Worm (Caenorhabditis elegans) whole organism, L1 larva: ENCODE measurements around the gene flp-23.
A peak's percentile ranks its signal among the peaks of the same experiment; 100 is the strongest.

Experiments used
- C04F5.9 ChIP-seq: sonication (generic microtip); optimal IDR thresholded peaks from 2 replicates; lab custom pipeline; 2016; ENCODE audit warnings: missing genetic modification characterization, missing compliant biosample characterization
- C34B4.2 ChIP-seq: sonication (generic microtip); optimal IDR thresholded peaks from 2 replicates; lab custom pipeline; 2017; ENCODE audit warnings: mild to moderate bottlenecking, missing genetic modification characterization, missing compliant biosample characterization
- F16B12.6 ChIP-seq: fragments of 150-350 bp; optimal IDR thresholded peaks from 2 replicates; lab custom pipeline; 2014; ENCODE audit warnings: missing biosample characterization, missing genetic modification characterization
- Y116A8C.19 ChIP-seq: sonication (generic microtip); optimal IDR thresholded peaks from 2 replicates; lab custom pipeline; 2016; ENCODE audit warnings: missing compliant biosample characterization, missing genetic modification characterization, borderline replicate concordance
- aha-1 ChIP-seq: fragments of 150-350 bp; optimal IDR thresholded peaks from 2 replicates; lab custom pipeline; 2014; ENCODE audit warnings: missing biosample characterization, missing genetic modification characterization
- blmp-1 ChIP-seq: fragments of 150-350 bp; optimal IDR thresholded peaks from 2 replicates; lab custom pipeline; 2014; ENCODE audit warnings: missing biosample characterization, missing genetic modification characterization
- ceh-8 ChIP-seq: fragments of 200-800 bp; sonication (Bioruptor generic); optimal IDR thresholded peaks from 2 replicates; lab custom pipeline; 2018; ENCODE audit warnings: mild to moderate bottlenecking, missing genetic modification characterization, moderate library complexity, missing compliant biosample characterization
- ceh-82 ChIP-seq, 3 experiments: fragments of 150-350 bp in 1 of 3; sonication (generic microtip) in 2 of 3; optimal IDR thresholded peaks; 2 replicates each; lab custom pipeline; 2014 to 2017; ENCODE audit warnings: missing biosample characterization in 3 of 3, missing genetic modification characterization in 3 of 3
- ceh-88 ChIP-seq: fragments of 200-800 bp; sonication (Bioruptor generic); IDR thresholded peaks from 2 replicates; pipeline ENCODE4 v1.3.6; 2022; ENCODE audit warnings: missing genetic modification characterization, missing compliant biosample characterization
- ceh-90 ChIP-seq: sonication (generic microtip); optimal IDR thresholded peaks from 2 replicates; lab custom pipeline; 2016; ENCODE audit warnings: missing genetic modification characterization, missing compliant biosample characterization
- ces-1 ChIP-seq: fragments of 150-350 bp; optimal IDR thresholded peaks from 2 replicates; lab custom pipeline; 2014; ENCODE audit warnings: missing biosample characterization, missing genetic modification reagents, missing genetic modification characterization
- dpl-1 ChIP-seq, 3 experiments: fragments of 150-350 bp in 2 of 3; sonication (generic microtip) in 1 of 3; optimal IDR thresholded peaks; 2 replicates each; lab custom pipeline; 2014 to 2017; ENCODE audit warnings: missing biosample characterization in 3 of 3, missing genetic modification characterization in 3 of 3, missing genetic modification reagents in 3 of 3
- dsc-1 ChIP-seq: sonication (generic microtip); optimal IDR thresholded peaks from 2 replicates; lab custom pipeline; 2016; ENCODE audit warnings: mild to moderate bottlenecking, missing genetic modification characterization, missing compliant biosample characterization
- efl-1 ChIP-seq, 4 experiments: fragments of 150-350 bp; optimal IDR thresholded peaks in 3 of 4; peaks in 1 of 4; 1 replicate in 1 of 4; 2 replicates in 3 of 4; lab custom pipeline; 2014; ENCODE audit warnings: missing biosample characterization in 2 of 4, missing genetic modification characterization in 2 of 4, missing genetic modification reagents in 2 of 4
- egl-13 ChIP-seq: sonication (generic microtip); optimal IDR thresholded peaks from 2 replicates; lab custom pipeline; 2016; ENCODE audit warnings: missing genotype, missing genetic modification reagents, missing genetic modification characterization, missing compliant biosample characterization
- egl-27 ChIP-seq, 2 experiments: fragments of 150-350 bp in 1 of 2; sonication (generic microtip); optimal IDR thresholded peaks; 3 replicates each; lab custom pipeline; 2017 to 2018; ENCODE audit warnings: missing biosample characterization in 2 of 2, missing genetic modification characterization in 2 of 2, missing genetic modification reagents in 2 of 2
- ets-5 ChIP-seq: fragments of 200-800 bp; sonication (Bioruptor generic); IDR thresholded peaks from 2 replicates; pipeline ENCODE4 v1.3.6; 2022; ENCODE audit warnings: missing genetic modification characterization, missing compliant biosample characterization
- fkh-10 ChIP-seq: sonication (generic microtip); optimal IDR thresholded peaks from 2 replicates; lab custom pipeline; 2017; ENCODE audit warnings: missing biosample characterization, missing genetic modification reagents, missing genetic modification characterization
- fkh-8 ChIP-seq: sonication (generic microtip); optimal IDR thresholded peaks from 2 replicates; lab custom pipeline; 2016; ENCODE audit warnings: mild to moderate bottlenecking, missing genetic modification characterization, missing compliant biosample characterization
- fos-1 ChIP-seq: fragments of 150-350 bp; optimal IDR thresholded peaks from 2 replicates; lab custom pipeline; 2014; ENCODE audit warnings: missing biosample characterization, missing genetic modification characterization
- grh-1 ChIP-seq: fragments of 200-800 bp; sonication (Bioruptor generic); IDR thresholded peaks from 2 replicates; pipeline ENCODE4 v1.3.6; 2022; ENCODE audit warnings: missing genetic modification reagents, missing genetic modification characterization, missing compliant biosample characterization
- hlh-17 ChIP-seq: fragments of 200-800 bp; sonication (Bioruptor generic); optimal IDR thresholded peaks from 2 replicates; lab custom pipeline; 2018; ENCODE audit warnings: missing genetic modification characterization, mild to moderate bottlenecking, missing compliant biosample characterization, moderate library complexity, borderline replicate concordance
- irx-1 ChIP-seq: sonication (generic microtip); optimal IDR thresholded peaks from 2 replicates; lab custom pipeline; 2016; ENCODE audit warnings: missing genetic modification characterization, missing compliant biosample characterization
- isw-1 ChIP-seq: fragments of 200-800 bp; sonication (Bioruptor generic); IDR thresholded peaks from 2 replicates; pipeline ENCODE4 v1.3.6; 2022; ENCODE audit warnings: missing genetic modification characterization, missing compliant biosample characterization
- jun-1 ChIP-seq: fragments of 150-350 bp; optimal IDR thresholded peaks from 2 replicates; lab custom pipeline; 2014; ENCODE audit warnings: missing biosample characterization, missing genetic modification reagents, missing genetic modification characterization
- lin-13 ChIP-seq: fragments of 150-350 bp; optimal IDR thresholded peaks from 2 replicates; lab custom pipeline; 2014; ENCODE audit warnings: missing biosample characterization, missing genetic modification reagents, missing genetic modification characterization
- lin-14 ChIP-seq: fragments of 200-800 bp; sonication (Bioruptor generic); optimal IDR thresholded peaks from 2 replicates; lab custom pipeline; 2018; ENCODE audit warnings: mild to moderate bottlenecking, missing genetic modification characterization, moderate library complexity, missing compliant biosample characterization
- lin-15B ChIP-seq: fragments of 150-350 bp; sonication (generic microtip); optimal IDR thresholded peaks from 3 replicates; lab custom pipeline; 2014; ENCODE audit warnings: missing biosample characterization, missing genetic modification characterization
- lin-35 ChIP-seq, 2 experiments: fragments of 150-350 bp; optimal IDR thresholded peaks; 2 replicates each; lab custom pipeline; 2014; ENCODE audit warnings: missing biosample characterization in 2 of 2, missing genetic modification characterization in 2 of 2, missing genetic modification reagents in 2 of 2
- lin-39 ChIP-seq: fragments of 150-350 bp; optimal IDR thresholded peaks from 2 replicates; lab custom pipeline; 2014; ENCODE audit warnings: missing biosample characterization, missing genetic modification reagents, missing genetic modification characterization
- lir-3 ChIP-seq: sonication (generic microtip); optimal IDR thresholded peaks from 2 replicates; lab custom pipeline; 2016; ENCODE audit warnings: mild to moderate bottlenecking, missing genetic modification characterization, moderate library complexity, missing compliant biosample characterization; ENCODE audit not compliant: poor library complexity
- mab-9 ChIP-seq: fragments of 200-800 bp; sonication (Bioruptor generic); IDR thresholded peaks from 2 replicates; pipeline ENCODE4 v1.3.6; 2022; ENCODE audit warnings: missing genetic modification reagents, missing genetic modification characterization, missing compliant biosample characterization
- mef-2 ChIP-seq: fragments of 150-350 bp; optimal IDR thresholded peaks from 2 replicates; lab custom pipeline; 2014; ENCODE audit warnings: missing biosample characterization, missing genetic modification characterization
- nhr-19 ChIP-seq: fragments of 200-800 bp; sonication (Bioruptor generic); conservative IDR thresholded peaks from 2 replicates; pipeline ENCODE4 v1.3.6; 2022; ENCODE audit warnings: missing genetic modification characterization, missing compliant biosample characterization
- nhr-20 ChIP-seq: sonication (generic microtip); optimal IDR thresholded peaks from 2 replicates; lab custom pipeline; 2016; ENCODE audit warnings: mild to moderate bottlenecking, missing genetic modification characterization, missing compliant biosample characterization
- nhr-28 ChIP-seq: fragments of 150-350 bp; optimal IDR thresholded peaks from 2 replicates; lab custom pipeline; 2014; ENCODE audit warnings: missing biosample characterization, missing genetic modification characterization
- nhr-77 ChIP-seq: fragments of 150-350 bp; optimal IDR thresholded peaks from 2 replicates; lab custom pipeline; 2014; ENCODE audit warnings: missing biosample characterization, missing genetic modification characterization
- nhr-90 ChIP-seq: sonication (generic microtip); optimal IDR thresholded peaks from 2 replicates; lab custom pipeline; 2016; ENCODE audit warnings: mild to moderate bottlenecking, missing genetic modification characterization, missing compliant biosample characterization; ENCODE audit not compliant: poor library complexity
- pqm-1 ChIP-seq: sonication (generic microtip); optimal IDR thresholded peaks from 3 replicates; lab custom pipeline; 2017; ENCODE audit warnings: missing biosample characterization, missing genetic modification characterization
- skn-1 ChIP-seq: fragments of 150-350 bp; optimal IDR thresholded peaks from 2 replicates; lab custom pipeline; 2014; ENCODE audit warnings: missing biosample characterization, missing genetic modification characterization
- snpc-4 ChIP-seq: fragments of 150-350 bp; optimal IDR thresholded peaks from 2 replicates; lab custom pipeline; 2014; ENCODE audit warnings: missing biosample characterization, missing genetic modification characterization
- snu-23 ChIP-seq: sonication (generic microtip); optimal IDR thresholded peaks from 2 replicates; lab custom pipeline; 2016; ENCODE audit warnings: missing genetic modification characterization, missing compliant biosample characterization
- tbx-2 ChIP-seq: sonication (generic microtip); optimal IDR thresholded peaks from 2 replicates; lab custom pipeline; 2016; ENCODE audit warnings: missing genetic modification characterization, missing compliant biosample characterization
- unc-30 ChIP-seq: sonication (generic microtip); optimal IDR thresholded peaks from 2 replicates; lab custom pipeline; 2017; ENCODE audit warnings: missing biosample characterization, missing genetic modification characterization
- unc-86 ChIP-seq: sonication (generic microtip); optimal IDR thresholded peaks from 2 replicates; lab custom pipeline; 2016; ENCODE audit warnings: missing genetic modification characterization, missing compliant biosample characterization
- unc-98 ChIP-seq: fragments of 200-800 bp; sonication (Bioruptor generic); IDR thresholded peaks from 2 replicates; pipeline ENCODE4 v1.3.6; 2022; ENCODE audit warnings: missing genetic modification characterization, missing compliant biosample characterization
- vab-15 ChIP-seq: sonication (generic microtip); optimal IDR thresholded peaks from 2 replicates; lab custom pipeline; 2017; ENCODE audit warnings: missing genotype, mild to moderate bottlenecking, missing genetic modification characterization, missing compliant biosample characterization
- zag-1 ChIP-seq: fragments of 150-350 bp; optimal IDR thresholded peaks from 2 replicates; lab custom pipeline; 2014; ENCODE audit warnings: missing biosample characterization, missing genetic modification characterization
- ztf-11 ChIP-seq, 2 experiments: sonication (generic microtip); optimal IDR thresholded peaks; 2 replicates each; lab custom pipeline; 2016 to 2017; ENCODE audit warnings: missing genetic modification characterization in 2 of 2, missing biosample characterization in 1 of 2, missing compliant biosample characterization in 1 of 2

Gene flp-23

ce11 chrIII:8625125-8625524 is 25.4 kb upstream of the flp-23 start:
- no peak for TF ChIP-seq efl-1 (optimal IDR thresholded peaks at IDR 0.05; lab: Kevin White, UChicago)
- peak in 1 of 2 experiments; percentile 46 for TF ChIP-seq efl-1 (GFP tag; optimal IDR thresholded peaks at IDR 0.05 in 1 of 2; lab: Kevin White, UChicago)
- TF ChIP-seq ces-1 (GFP tag; lab: Kevin White, UChicago), result no peak
- no peak for TF ChIP-seq unc-86 (tag; lab: Kevin White, UChicago)
- TF ChIP-seq, all 84 proteins: peak for 1

ce11 chrIII:8628405-8628982 is 22.1 kb upstream of the flp-23 start, which contains the start of the genes polk-1 and gpr-1:
polk-1 (minus strand) TSS chrIII:8628590.
gpr-1 (plus strand) TSS chrIII:8628932.
- TF ChIP-seq unc-98 (GFP tag; lab: Robert Waterston, UW) (no peak), nhr-20 (tag; lab: Kevin White, UChicago) (no peak), nhr-90 (tag; lab: Kevin White, UChicago) (no peak), grh-1 (GFP tag; lab: Robert Waterston, UW) (no peak), tbx-2 (tag; lab: Kevin White, UChicago) (no peak), fos-1 (tag; lab: Kevin White, UChicago) (no peak), nhr-19 (GFP tag; lab: Robert Waterston, UW) (no peak), mab-9 (GFP tag; lab: Robert Waterston, UW) (no peak), isw-1 (GFP tag; lab: Robert Waterston, UW) (peak; percentile 27; the same call in 1 of the 2 replicates), lir-3 (tag; lab: Kevin White, UChicago) (no peak), unc-30 (tag; lab: Kevin White, UChicago) (no peak), lin-15B (peak; percentile 36), jun-1 (tag; lab: Kevin White, UChicago) (no peak), lin-39 (no peak), efl-1 (optimal IDR thresholded peaks at IDR 0.05; lab: Kevin White, UChicago) (peak; percentile 80 to 83), efl-1 (GFP tag; optimal IDR thresholded peaks at IDR 0.05 in 1 of 2; lab: Kevin White, UChicago) (peak; percentile 85 to 98), blmp-1 (tag; lab: Kevin White, UChicago) (peak; percentile 23), fkh-8 (no peak), ceh-8 (GFP tag; lab: Kevin White, UChicago) (no peak), ets-5 (no peak), hlh-17 (no peak), snpc-4 (no peak), lin-13 (peak; percentile 52), skn-1 (tag; lab: Kevin White, UChicago) (no peak), pqm-1 (tag; lab: Kevin White, UChicago) (no peak), ceh-82 (tag; optimal IDR thresholded peaks at IDR 0.05; lab: Kevin White, UChicago) (no peak), zag-1 (no peak), egl-13 (tag; lab: Kevin White, UChicago) (no peak), Y116A8C.19 (no peak), ceh-90 (tag; lab: Kevin White, UChicago) (no peak), fkh-10 (no peak), lin-14 (GFP tag; lab: Kevin White, UChicago) (no peak), nhr-77 (tag; lab: Kevin White, UChicago) (no peak), ces-1 (GFP tag; lab: Kevin White, UChicago) (no peak), F16B12.6 (tag; lab: Kevin White, UChicago) (peak; percentile 79), dsc-1 (tag; lab: Kevin White, UChicago) (no peak), irx-1 (tag; lab: Kevin White, UChicago) (no peak), lin-35 (GFP tag; optimal IDR thresholded peaks at IDR 0.05; lab: Kevin White, UChicago) (peak; percentile 68 to 93), aha-1 (tag; lab: Kevin White, UChicago) (no peak), C04F5.9 (tag; lab: Kevin White, UChicago) (no peak), egl-27 (tag; optimal IDR thresholded peaks at IDR 0.05; lab: Kevin White, UChicago) (no peak), nhr-28 (no peak), ztf-11 (tag; optimal IDR thresholded peaks at IDR 0.05; lab: Kevin White, UChicago) (no peak), dpl-1 (GFP tag; optimal IDR thresholded peaks at IDR 0.05; lab: Kevin White, UChicago) (peak; percentile 74 to 86 (median 81)), snu-23 (peak; percentile 22), mef-2 (tag; lab: Kevin White, UChicago) (no peak), vab-15 (tag; lab: Kevin White, UChicago) (no peak), unc-86 (tag; lab: Kevin White, UChicago) (no peak), ceh-88 (GFP tag; lab: Robert Waterston, UW) (no peak), C34B4.2 (tag; lab: Kevin White, UChicago) (no peak)
